Fruit fly (Drosophila melanogaster) whole organism, embryonic: ENCODE results near the gene Hel25E.

Experiments
- Awh ChIP-seq: fragments of 200-800 bp; sonication (Bioruptor generic); IDR thresholded peaks from 2 replicates; pipeline ENCODE4, ENCODE4 v1.3.6; 2022; ENCODE audit warnings: missing biosample characterization, missing genetic modification characterization
- BtbVII ChIP-seq: fragments of 200-800 bp; sonication (Bioruptor generic); optimal IDR thresholded peaks from 3 replicates; lab custom pipeline; 2017; ENCODE audit warnings: missing biosample characterization, mild to moderate bottlenecking, missing genetic modification characterization
- CG1024 ChIP-seq: fragments of 200-800 bp; sonication (Bioruptor generic); IDR thresholded peaks from 2 replicates; pipeline ENCODE4 v1.3.6; 2022; ENCODE audit warnings: missing biosample characterization, missing genetic modification characterization
- CG10274 ChIP-seq: fragments of 200-800 bp; sonication (Bioruptor generic); optimal IDR thresholded peaks from 3 replicates; lab custom pipeline; 2017; ENCODE audit warnings: missing biosample characterization, mild to moderate bottlenecking, missing genetic modification characterization
- CG12155 ChIP-seq: fragments of 200-800 bp; sonication (Bioruptor generic); optimal IDR thresholded peaks from 3 replicates; lab custom pipeline; 2016; ENCODE audit warnings: missing biosample characterization, missing genetic modification characterization
- CG12744 ChIP-seq: fragments of 200-800 bp; sonication (Bioruptor generic); optimal IDR thresholded peaks from 2 replicates; lab custom pipeline; 2016; ENCODE audit warnings: missing biosample characterization, missing genetic modification characterization
- CG13424 ChIP-seq: fragments of 200-800 bp; sonication (Bioruptor generic); optimal IDR thresholded peaks from 2 replicates; lab custom pipeline; 2019; ENCODE audit warnings: missing biosample characterization, mild to moderate bottlenecking, missing genetic modification characterization, moderate library complexity
- CG1529 ChIP-seq: fragments of 200-800 bp; sonication (Bioruptor generic); optimal IDR thresholded peaks from 3 replicates; lab custom pipeline; 2018; ENCODE audit warnings: missing biosample characterization, missing genetic modification characterization
- CG15601 ChIP-seq: fragments of 200-800 bp; sonication (Bioruptor generic); optimal IDR thresholded peaks from 3 replicates; lab custom pipeline; 2019; ENCODE audit warnings: missing biosample characterization, mild to moderate bottlenecking, missing genetic modification characterization, moderate library complexity
- CG16779 ChIP-seq: fragments of 200-800 bp; sonication (Bioruptor generic); IDR thresholded peaks from 2 replicates; pipeline ENCODE4 v1.3.6; 2022; ENCODE audit warnings: missing biosample characterization, missing genetic modification characterization
- CG16815 ChIP-seq: fragments of 200-800 bp; sonication (Bioruptor generic); optimal IDR thresholded peaks from 3 replicates; lab custom pipeline; 2017; ENCODE audit warnings: missing biosample characterization, mild to moderate bottlenecking, missing genetic modification characterization
- CG3065 ChIP-seq: fragments of 200-800 bp; sonication (Bioruptor generic); optimal IDR thresholded peaks from 2 replicates; lab custom pipeline; 2016; ENCODE audit warnings: missing biosample characterization, missing genetic modification characterization
- CG31365 ChIP-seq: fragments of 200-800 bp; sonication (Bioruptor generic); optimal IDR thresholded peaks from 2 replicates; lab custom pipeline; 2018; ENCODE audit warnings: missing biosample characterization, mild to moderate bottlenecking, missing genetic modification characterization
- CG34376 ChIP-seq: fragments of 200-800 bp; sonication (Bioruptor generic); optimal IDR thresholded peaks from 2 replicates; lab custom pipeline; 2018; ENCODE audit warnings: missing biosample characterization, mild to moderate bottlenecking, missing genetic modification characterization
- CG4854 ChIP-seq: fragments of 200-800 bp; sonication (Bioruptor generic); optimal IDR thresholded peaks from 2 replicates; lab custom pipeline; 2016; ENCODE audit warnings: missing biosample characterization, missing genetic modification characterization, inconsistent platforms
- CG7745 ChIP-seq: fragments of 200-800 bp; sonication (Bioruptor generic); optimal IDR thresholded peaks from 2 replicates; lab custom pipeline; 2018; ENCODE audit warnings: missing biosample characterization, mild to moderate bottlenecking, missing genetic modification characterization, moderate library complexity
- D ChIP-seq, 2 experiments: fragments of 200-800 bp in 1 of 2; fragments of >200 bp in 1 of 2; sonication (Bioruptor generic) in 1 of 2; optimal IDR thresholded peaks; 2 replicates in 1 of 2; 3 replicates in 1 of 2; lab custom pipeline; 2017; ENCODE audit warnings: mild to moderate bottlenecking in 1 of 2, missing biosample characterization in 1 of 2, missing genetic modification characterization in 1 of 2, missing genetic modification reagents in 1 of 2
- D19A ChIP-seq: fragments of 200-800 bp; optimal IDR thresholded peaks from 3 replicates; lab custom pipeline; 2019; ENCODE audit warnings: missing biosample characterization, mild to moderate bottlenecking, missing genetic modification characterization, moderate library complexity
- Dbx ChIP-seq: fragments of 200-800 bp; sonication (Bioruptor generic); IDR thresholded peaks from 3 replicates; pipeline ENCODE4 v1.3.6; 2022; ENCODE audit warnings: missing biosample characterization, missing genetic modification characterization
- Dp ChIP-seq: fragments of 200-800 bp; sonication (Bioruptor generic); optimal IDR thresholded peaks from 2 replicates; lab custom pipeline; 2018; ENCODE audit warnings: missing biosample characterization, mild to moderate bottlenecking, missing genetic modification characterization, moderate library complexity
- Gsc ChIP-seq: fragments of 200-800 bp; sonication (Bioruptor generic); IDR thresholded peaks from 2 replicates; pipeline ENCODE4 v1.3.6; 2022; ENCODE audit warnings: missing biosample characterization, missing genetic modification characterization
- Hey ChIP-seq: fragments of 200-800 bp; sonication (Bioruptor generic); optimal IDR thresholded peaks from 3 replicates; lab custom pipeline; 2018; ENCODE audit warnings: missing biosample characterization, mild to moderate bottlenecking, missing genetic modification characterization
- Hr3 ChIP-seq: fragments of 200-800 bp; sonication (Bioruptor generic); optimal IDR thresholded peaks from 3 replicates; lab custom pipeline; 2016; ENCODE audit warnings: missing biosample characterization, missing genetic modification characterization
- Hsf ChIP-seq: fragments of 200-800 bp; sonication (Bioruptor generic); optimal IDR thresholded peaks from 3 replicates; lab custom pipeline; 2016; ENCODE audit warnings: missing biosample characterization, missing genetic modification characterization
- Myb ChIP-seq: fragments of 200-800 bp; sonication (Bioruptor generic); optimal IDR thresholded peaks from 2 replicates; lab custom pipeline; 2016; ENCODE audit warnings: missing biosample characterization, missing genetic modification characterization
- Pdp1 ChIP-seq, 2 experiments: fragments of 200-800 bp; sonication (Bioruptor generic); optimal IDR thresholded peaks; 3 replicates each; lab custom pipeline; 2016; ENCODE audit warnings: missing biosample characterization in 2 of 2, missing genetic modification characterization in 2 of 2, mild to moderate bottlenecking in 1 of 2, moderate library complexity in 1 of 2
- Usf ChIP-seq: fragments of 200-800 bp; sonication (Bioruptor generic); optimal IDR thresholded peaks from 2 replicates; lab custom pipeline; 2017; ENCODE audit warnings: missing genotype, missing biosample characterization, missing genetic modification characterization
- ac ChIP-seq: fragments of 200-800 bp; sonication (Bioruptor generic); optimal IDR thresholded peaks from 3 replicates; lab custom pipeline; 2017; ENCODE audit warnings: missing biosample characterization, mild to moderate bottlenecking, missing genetic modification characterization
- ap ChIP-seq: fragments of 200-800 bp; sonication (Bioruptor generic); IDR thresholded peaks from 2 replicates; pipeline ENCODE4 v1.3.6; 2022; ENCODE audit warnings: missing biosample characterization, missing genetic modification characterization
- corto ChIP-seq: fragments of 200-800 bp; sonication (Bioruptor generic); optimal IDR thresholded peaks from 2 replicates; lab custom pipeline; 2016; ENCODE audit warnings: missing biosample characterization, mild to moderate bottlenecking, missing genetic modification characterization, moderate library complexity
- ems ChIP-seq: fragments of 200-800 bp; sonication (Bioruptor generic); optimal IDR thresholded peaks from 3 replicates; lab custom pipeline; 2016; ENCODE audit warnings: missing biosample characterization, missing genetic modification characterization
- en ChIP-seq: fragments of 200-800 bp; sonication (Bioruptor generic); optimal IDR thresholded peaks from 2 replicates; lab custom pipeline; 2016; ENCODE audit warnings: missing biosample characterization, missing genetic modification characterization
- esg ChIP-seq: fragments of 200-800 bp; sonication (Bioruptor generic); conservative IDR thresholded peaks from 2 replicates; pipeline ENCODE4 v1.3.6; 2022; ENCODE audit warnings: missing biosample characterization, missing genetic modification characterization
- exex ChIP-seq: fragments of 200-800 bp; sonication (Bioruptor generic); optimal IDR thresholded peaks from 4 replicates; lab custom pipeline; 2018; ENCODE audit warnings: missing biosample characterization, mild to moderate bottlenecking, missing genetic modification characterization, moderate library complexity
- fd102C ChIP-seq: fragments of 200-800 bp; sonication (Bioruptor generic); optimal IDR thresholded peaks from 2 replicates; lab custom pipeline; 2018; ENCODE audit warnings: missing biosample characterization, mild to moderate bottlenecking, missing genetic modification characterization, moderate library complexity
- gfzf ChIP-seq: fragments of 200-800 bp; sonication (Bioruptor generic); optimal IDR thresholded peaks from 2 replicates; lab custom pipeline; 2016; ENCODE audit warnings: missing biosample characterization, mild to moderate bottlenecking, missing genetic modification characterization, moderate library complexity
- insv ChIP-seq, 2 experiments: fragments of 200-800 bp; sonication (Bioruptor generic); optimal IDR thresholded peaks; 3 replicates each; lab custom pipeline; 2016 to 2018; ENCODE audit warnings: missing biosample characterization in 2 of 2, missing genetic modification characterization in 2 of 2
- inv ChIP-seq: fragments of 200-800 bp; sonication (Bioruptor generic); IDR thresholded peaks from 2 replicates; pipeline ENCODE4 v1.3.6; 2022; ENCODE audit warnings: missing biosample characterization, missing genetic modification characterization; ENCODE audit not compliant: partially characterized antibody
- lbe ChIP-seq: fragments of 200-800 bp; sonication (Bioruptor generic); optimal IDR thresholded peaks from 2 replicates; lab custom pipeline; 2016; ENCODE audit warnings: missing biosample characterization, mild to moderate bottlenecking, missing genetic modification characterization
- oc ChIP-seq: fragments of 200-800 bp; sonication (Bioruptor generic); optimal IDR thresholded peaks from 2 replicates; lab custom pipeline; 2018; ENCODE audit warnings: missing biosample characterization, mild to moderate bottlenecking, missing genetic modification characterization, moderate library complexity
- odd ChIP-seq: fragments of 200-800 bp; sonication (Bioruptor generic); optimal IDR thresholded peaks from 2 replicates; lab custom pipeline; 2017; ENCODE audit warnings: missing biosample characterization, mild to moderate bottlenecking, missing genetic modification characterization
- row ChIP-seq: fragments of 200-800 bp; sonication (Bioruptor generic); IDR thresholded peaks from 3 replicates; pipeline ENCODE4 v1.3.6; 2022; ENCODE audit warnings: missing biosample characterization, missing genetic modification characterization
- run ChIP-seq: fragments of 200-800 bp; sonication (Bioruptor generic); optimal IDR thresholded peaks from 3 replicates; lab custom pipeline; 2018; ENCODE audit warnings: missing biosample characterization, mild to moderate bottlenecking, missing genetic modification characterization
- salm ChIP-seq: fragments of 200-800 bp; sonication (Bioruptor generic); optimal IDR thresholded peaks from 2 replicates; lab custom pipeline; 2018; ENCODE audit warnings: missing biosample characterization, mild to moderate bottlenecking, missing genetic modification characterization
- scrt ChIP-seq: fragments of 200-800 bp; sonication (Bioruptor generic); optimal IDR thresholded peaks from 2 replicates; lab custom pipeline; 2018; ENCODE audit warnings: missing biosample characterization, mild to moderate bottlenecking, missing genetic modification characterization, moderate library complexity
- sima ChIP-seq: fragments of 200-800 bp; sonication (Bioruptor generic); optimal IDR thresholded peaks from 2 replicates; lab custom pipeline; 2016; ENCODE audit warnings: missing biosample characterization, missing genetic modification characterization
- ssp ChIP-seq: fragments of 200-800 bp; sonication (Bioruptor generic); IDR thresholded peaks from 2 replicates; pipeline ENCODE4 v1.3.6; 2022; ENCODE audit warnings: missing biosample characterization, missing genetic modification characterization
- twi ChIP-seq: fragments of 200-800 bp; optimal IDR thresholded peaks from 2 replicates; lab custom pipeline; 2019; ENCODE audit warnings: missing biosample characterization, mild to moderate bottlenecking, missing genetic modification characterization, moderate library complexity
- vnd ChIP-seq: fragments of 200-800 bp; sonication (Bioruptor generic); IDR thresholded peaks from 3 replicates; pipeline ENCODE4 v1.3.6; 2022; ENCODE audit warnings: missing biosample characterization, missing genetic modification characterization; ENCODE audit not compliant: partially characterized antibody

Gene Hel25E

DNA sequence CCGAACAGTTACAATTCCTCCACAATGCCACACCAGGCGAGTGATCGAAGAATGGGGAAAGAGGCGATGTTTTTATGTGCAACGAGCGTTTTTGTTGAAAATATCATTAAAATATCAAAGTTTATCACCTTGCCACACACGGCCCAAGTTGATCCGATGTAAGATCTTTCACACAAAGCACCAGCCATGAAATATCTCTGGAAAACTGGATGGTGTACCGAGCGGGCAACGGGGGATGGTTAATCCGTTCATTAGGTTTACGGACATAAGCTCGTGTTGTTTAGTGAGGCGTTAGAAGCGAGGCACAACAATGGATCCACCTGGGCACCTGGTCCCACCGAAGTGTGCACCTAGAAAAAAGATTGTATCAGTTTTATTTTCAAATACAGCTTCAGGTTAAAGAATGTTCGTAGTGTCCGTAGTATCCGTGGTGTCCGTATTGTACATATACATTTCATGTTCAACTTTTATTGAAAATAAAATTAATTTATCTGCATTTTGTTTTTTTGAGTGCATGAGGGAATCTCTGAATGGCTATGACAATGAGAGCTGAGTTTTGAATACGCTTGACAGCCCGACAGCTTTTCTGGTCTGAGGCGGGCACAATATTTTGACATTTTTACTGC is 45.5 kb downstream of the Hel25E start (continued):
- TF ChIP-seq corto (no peak), D (optimal IDR thresholded peaks at IDR 0.05; lab: Kevin White, UChicago) (no peak), D (GFP tag; optimal IDR thresholded peaks at IDR 0.05; lab: Kevin White, UChicago) (peak; percentile 60), Dp (GFP tag; lab: Kevin White, UChicago) (no peak), Dbx (GFP tag; lab: Robert Waterston, UW) (no peak), salm (peak; percentile 19), Awh (peak; percentile 56; the same call in 1 of the 2 replicates), row (GFP tag; lab: Robert Waterston, UW) (peak; percentile 68), CG34376 (GFP tag; lab: Kevin White, UChicago) (no peak), Hsf (GFP tag; lab: Kevin White, UChicago) (peak; percentile 63), insv (GFP tag; optimal IDR thresholded peaks at IDR 0.05; lab: Kevin White, UChicago) (no peak), odd (GFP tag; lab: Kevin White, UChicago) (peak; percentile 1), twi (tag; lab: Kevin White, UChicago) (peak; percentile 34), CG12155 (GFP tag; lab: Kevin White, UChicago) (peak; percentile 4), CG12744 (GFP tag; lab: Kevin White, UChicago) (no peak), sima (GFP tag; lab: Kevin White, UChicago) (peak; percentile 35), exex (no peak), D19A (tag; lab: Kevin White, UChicago) (peak; percentile 57), Pdp1 (GFP tag; optimal IDR thresholded peaks at IDR 0.05; lab: Kevin White, UChicago) (peak in 1 of 2 experiments; percentile 32), gfzf (no peak), Myb (GFP tag; lab: Kevin White, UChicago) (peak; percentile 14), CG1024 (GFP tag; lab: Robert Waterston, UW) (no peak), CG10274 (GFP tag; lab: Kevin White, UChicago) (no peak), inv (GFP tag; lab: Robert Waterston, UW) (no peak), CG16779 (GFP tag; lab: Robert Waterston, UW) (no peak), CG7745 (tag; lab: Kevin White, UChicago) (peak; percentile 6), CG16815 (peak; percentile 19), vnd (GFP tag; lab: Robert Waterston, UW) (no peak), Hey (tag; lab: Kevin White, UChicago) (no peak), run (no peak), esg (peak; percentile 57), lbe (GFP tag; lab: Kevin White, UChicago) (no peak), CG13424 (peak; percentile 73), ap (GFP tag; lab: Robert Waterston, UW) (no peak), Usf (GFP tag; lab: Kevin White, UChicago) (peak; percentile 7), CG4854 (GFP tag; lab: Kevin White, UChicago) (no peak), BtbVII (GFP tag; lab: Kevin White, UChicago) (no peak), Hr3 (GFP tag; lab: Kevin White, UChicago) (peak; percentile 18), CG1529 (GFP tag; lab: Kevin White, UChicago) (peak; percentile 41), CG15601 (tag; lab: Kevin White, UChicago) (peak; percentile 72), oc (tag; lab: Kevin White, UChicago) (peak; percentile 96), CG31365 (tag; lab: Kevin White, UChicago) (no peak), Gsc (GFP tag; lab: Robert Waterston, UW) (no peak), ssp (peak; percentile 20; the same call in 1 of the 2 replicates), ems (GFP tag; lab: Kevin White, UChicago) (peak; percentile 51), fd102C (GFP tag; lab: Kevin White, UChicago) (no peak), en (GFP tag; lab: Kevin White, UChicago) (peak; percentile 13), ac (GFP tag; lab: Kevin White, UChicago) (no peak), CG3065 (GFP tag; lab: Kevin White, UChicago) (no peak), scrt (GFP tag; lab: Kevin White, UChicago) (peak; percentile 17)
